Worm (Caenorhabditis elegans) whole organism, late embryonic: ENCODE measurements around the gene tag-273.

Source experiments
- C38D4.7 ChIP-seq: fragments of 200-800 bp; sonication (Bioruptor generic); optimal IDR thresholded peaks from 2 replicates; lab custom pipeline; 2018; ENCODE audit warnings: mild to moderate bottlenecking, missing genetic modification characterization, moderate library complexity, missing compliant biosample characterization
- K02D7.2 ChIP-seq: sonication (generic microtip); optimal IDR thresholded peaks from 2 replicates; lab custom pipeline; 2017; ENCODE audit warnings: mild to moderate bottlenecking, missing genetic modification characterization, missing compliant biosample characterization
- K09A11.1 ChIP-seq: sonication (generic microtip); optimal IDR thresholded peaks from 2 replicates; lab custom pipeline; 2017; ENCODE audit warnings: antibody characterized with exemption, mild to moderate bottlenecking, missing genetic modification characterization, missing compliant biosample characterization; ENCODE audit not compliant: insufficient read depth
- Y22D7AL.16 ChIP-seq: sonication (generic microtip); optimal IDR thresholded peaks from 2 replicates; lab custom pipeline; 2016; ENCODE audit warnings: missing genetic modification characterization, missing compliant biosample characterization
- ahr-1 ChIP-seq: sonication (generic microtip); optimal IDR thresholded peaks from 2 replicates; lab custom pipeline; 2016; ENCODE audit warnings: missing genetic modification characterization, missing compliant biosample characterization
- ama-1 ChIP-seq: fragments of 150-350 bp; optimal IDR thresholded peaks from 2 replicates; lab custom pipeline; 2014
- ceh-31 ChIP-seq: sonication (generic microtip); optimal IDR thresholded peaks from 2 replicates; lab custom pipeline; 2016; ENCODE audit warnings: missing genetic modification characterization, missing compliant biosample characterization
- ceh-48 ChIP-seq: sonication (generic microtip); optimal IDR thresholded peaks from 2 replicates; lab custom pipeline; 2016; ENCODE audit warnings: missing genetic modification characterization, inconsistent platforms, missing compliant biosample characterization
- che-1 ChIP-seq: sonication (generic microtip); optimal IDR thresholded peaks from 2 replicates; lab custom pipeline; 2016; ENCODE audit warnings: mild to moderate bottlenecking, missing genetic modification characterization, missing compliant biosample characterization
- dve-1 ChIP-seq: sonication (generic microtip); optimal IDR thresholded peaks from 2 replicates; lab custom pipeline; 2017; ENCODE audit warnings: antibody characterized with exemption, mild to moderate bottlenecking, missing genetic modification characterization, missing compliant biosample characterization
- elt-2 ChIP-seq: sonication (generic microtip); optimal IDR thresholded peaks from 2 replicates; lab custom pipeline; 2016; ENCODE audit warnings: missing genetic modification reagents, missing genetic modification characterization, missing compliant biosample characterization
- elt-4 ChIP-seq: sonication (generic microtip); optimal IDR thresholded peaks from 2 replicates; lab custom pipeline; 2016; ENCODE audit warnings: missing genetic modification characterization, missing compliant biosample characterization
- eyg-1 ChIP-seq: sonication (generic microtip); optimal IDR thresholded peaks from 2 replicates; lab custom pipeline; 2016; ENCODE audit warnings: missing genotype, missing genetic modification characterization, missing compliant biosample characterization
- hlh-13 ChIP-seq: fragments of 200-800 bp; sonication (Bioruptor generic); optimal IDR thresholded peaks from 2 replicates; lab custom pipeline; 2018; ENCODE audit warnings: mild to moderate bottlenecking, missing genetic modification characterization, missing compliant biosample characterization
- hlh-15 ChIP-seq: sonication (generic microtip); optimal IDR thresholded peaks from 2 replicates; lab custom pipeline; 2016; ENCODE audit warnings: missing genetic modification characterization, missing compliant biosample characterization
- hlh-30 ChIP-seq: sonication (generic microtip); optimal IDR thresholded peaks from 2 replicates; lab custom pipeline; 2017; ENCODE audit warnings: antibody characterized with exemption, missing genetic modification characterization, missing compliant biosample characterization; ENCODE audit not compliant: insufficient read depth
- hlh-6 ChIP-seq: sonication (generic microtip); optimal IDR thresholded peaks from 2 replicates; lab custom pipeline; 2016; ENCODE audit warnings: missing genotype, missing genetic modification characterization, missing compliant biosample characterization
- lim-6 ChIP-seq: sonication (generic microtip); optimal IDR thresholded peaks from 2 replicates; lab custom pipeline; 2016; ENCODE audit warnings: missing genetic modification characterization, missing compliant biosample characterization
- madf-2 ChIP-seq: sonication (generic microtip); optimal IDR thresholded peaks from 2 replicates; lab custom pipeline; 2017; ENCODE audit warnings: missing genetic modification characterization, missing compliant biosample characterization
- mec-3 ChIP-seq: sonication (generic microtip); optimal IDR thresholded peaks from 2 replicates; lab custom pipeline; 2016; ENCODE audit warnings: borderline replicate concordance, missing genetic modification characterization, missing compliant biosample characterization
- nfya-1 ChIP-seq: sonication (generic microtip); optimal IDR thresholded peaks from 2 replicates; lab custom pipeline; 2017; ENCODE audit warnings: missing genetic modification characterization, mild to moderate bottlenecking, missing compliant biosample characterization, antibody characterized with exemption, moderate library complexity
- nhr-232 ChIP-seq: sonication (generic microtip); optimal IDR thresholded peaks from 2 replicates; lab custom pipeline; 2016; ENCODE audit warnings: missing genetic modification characterization, missing compliant biosample characterization
- sox-4 ChIP-seq: sonication (generic microtip); optimal IDR thresholded peaks from 2 replicates; lab custom pipeline; 2017; ENCODE audit warnings: mild to moderate bottlenecking, missing genetic modification characterization, inconsistent platforms, missing compliant biosample characterization
- ttx-3 ChIP-seq: sonication (generic microtip); optimal IDR thresholded peaks from 2 replicates; lab custom pipeline; 2016; ENCODE audit warnings: missing genetic modification reagents, missing genetic modification characterization, missing compliant biosample characterization
- unc-3 ChIP-seq, 2 experiments: fragments of 200-800 bp in 1 of 2; sonication (Bioruptor generic) in 1 of 2; sonication (generic microtip) in 1 of 2; conservative IDR thresholded peaks in 1 of 2; optimal IDR thresholded peaks in 1 of 2; 2 replicates each; pipeline versions ENCODE4 v1.3.6 to Lab custom; 2016 to 2022; ENCODE audit warnings: missing compliant biosample characterization in 2 of 2, missing genetic modification characterization in 2 of 2, missing genetic modification reagents in 1 of 2
- unc-42 ChIP-seq: sonication (generic microtip); optimal IDR thresholded peaks from 2 replicates; lab custom pipeline; 2016; ENCODE audit warnings: missing genotype, missing genetic modification characterization, missing compliant biosample characterization

Gene tag-273

ce11 chrIV:14445191-14445795 is 59.7 kb downstream of the tag-273 start:
- no peak for TF ChIP-seq nhr-232 (tag; lab: Kevin White, UChicago)
- TF ChIP-seq mec-3 (tag; lab: Kevin White, UChicago): no peak
- TF ChIP-seq dve-1: no peak
- no peak for TF ChIP-seq ceh-31 (tag; lab: Kevin White, UChicago)
- no peak for TF ChIP-seq K09A11.1 (tag; lab: Kevin White, UChicago)
- TF ChIP-seq hlh-30 (tag; lab: Kevin White, UChicago): no peak
- no peak for TF ChIP-seq hlh-13
- TF ChIP-seq elt-4: no peak
- TF ChIP-seq hlh-6: no peak
- TF ChIP-seq ama-1 (lab: Kevin White, UChicago): no peak
- TF ChIP-seq elt-2: no peak
- TF ChIP-seq Y22D7AL.16 (tag; lab: Kevin White, UChicago): no peak
- TF ChIP-seq hlh-15 (tag; lab: Kevin White, UChicago): no peak
- TF ChIP-seq K02D7.2 (tag; lab: Kevin White, UChicago): no peak
- TF ChIP-seq unc-42 (tag; lab: Kevin White, UChicago): no peak

DNA sequence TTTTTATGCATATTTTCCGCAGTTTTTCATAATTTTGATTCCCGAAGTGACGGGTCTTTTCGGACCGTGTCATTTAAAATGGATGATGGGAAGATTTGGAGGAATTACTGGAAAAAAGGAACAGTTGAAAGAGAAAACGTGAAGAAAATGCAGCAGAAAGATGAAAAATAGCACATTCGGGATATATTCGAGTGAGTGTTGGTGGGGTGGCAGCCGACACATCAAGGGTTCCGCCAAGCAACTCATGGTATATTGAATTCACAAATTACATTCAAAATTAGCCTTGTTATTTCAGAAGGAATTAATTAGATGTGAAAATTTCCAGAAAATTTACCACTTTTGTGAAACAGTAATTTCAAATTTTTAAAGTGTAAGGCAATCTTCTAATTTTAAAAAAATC is 60.9 kb downstream of the tag-273 start, which contains the start of gene tra-3:
Gene tra-3 (minus strand): TSS at position 107 of the 400 bp plus-strand sequence.
- no peak for TF ChIP-seq ahr-1 (tag; lab: Kevin White, UChicago)
- no peak for TF ChIP-seq unc-42 (tag; lab: Kevin White, UChicago)
- TF ChIP-seq ceh-48 (tag; lab: Kevin White, UChicago): no peak
- TF ChIP-seq ceh-31 (tag; lab: Kevin White, UChicago): no peak
- no peak for TF ChIP-seq unc-3 (GFP tag; conservative IDR thresholded peaks at IDR 0.05; lab: Robert Waterston, UW)
- TF ChIP-seq unc-3 (tag; optimal IDR thresholded peaks at IDR 0.05; lab: Kevin White, UChicago): no peak
- TF ChIP-seq C38D4.7 (GFP tag; lab: Kevin White, UChicago): no peak
- no peak for TF ChIP-seq elt-4
- no peak for TF ChIP-seq ttx-3

- TF ChIP-seq madf-2 (tag; lab: Kevin White, UChicago) (no peak), lim-6 (tag; lab: Kevin White, UChicago) (no peak), eyg-1 (tag; lab: Kevin White, UChicago) (no peak), dve-1 (no peak), sox-4 (tag; lab: Kevin White, UChicago) (no peak), hlh-13 (no peak), che-1 (no peak), nfya-1 (peak; percentile 51)
These were observed 67.6 kb downstream of the tag-273 start for ce11 chrIV:14437391-14437790.
